Worm (Caenorhabditis elegans) whole organism, mixed stage, embryonic: ENCODE results near the gene sre-13.

Experiments used
- bed-3 ChIP-seq: fragments of 200-800 bp; sonication (Bioruptor generic); optimal IDR thresholded peaks from 3 replicates; lab custom pipeline; 2018; ENCODE audit warnings: mild to moderate bottlenecking, missing genetic modification characterization, moderate library complexity, missing compliant biosample characterization
- lsy-2 ChIP-seq: fragments of 150-350 bp; optimal IDR thresholded peaks from 2 replicates; lab custom pipeline; 2014; ENCODE audit warnings: missing biosample characterization, missing genetic modification characterization
- mab-5 ChIP-seq: fragments of 150-350 bp; optimal IDR thresholded peaks from 2 replicates; lab custom pipeline; 2014; ENCODE audit warnings: missing biosample characterization, missing genetic modification characterization
- mep-1 ChIP-seq: fragments of 150-350 bp; optimal IDR thresholded peaks from 2 replicates; lab custom pipeline; 2017; ENCODE audit warnings: missing biosample characterization, missing genetic modification reagents, missing genetic modification characterization, inconsistent platforms
- nhr-12 ChIP-seq: fragments of 150-350 bp; optimal IDR thresholded peaks from 2 replicates; lab custom pipeline; 2014; ENCODE audit warnings: missing biosample characterization, missing genetic modification characterization
- nhr-237 ChIP-seq: fragments of 150-350 bp; optimal IDR thresholded peaks from 2 replicates; lab custom pipeline; 2014; ENCODE audit warnings: missing biosample characterization, missing genetic modification characterization
- nhr-28 ChIP-seq: fragments of 150-350 bp; optimal IDR thresholded peaks from 2 replicates; lab custom pipeline; 2014; ENCODE audit warnings: missing biosample characterization, missing genetic modification characterization
- nhr-76 ChIP-seq: sonication (generic microtip); optimal IDR thresholded peaks from 2 replicates; lab custom pipeline; 2017; ENCODE audit warnings: missing biosample characterization, missing genetic modification characterization
- pha-4 ChIP-seq: fragments of 150-350 bp; optimal IDR thresholded peaks from 2 replicates; lab custom pipeline; 2018; ENCODE audit warnings: missing biosample characterization, missing genetic modification reagents, missing genetic modification characterization
- sem-2 ChIP-seq: fragments of 200-800 bp; sonication (Bioruptor generic); optimal IDR thresholded peaks from 2 replicates; lab custom pipeline; 2018; ENCODE audit warnings: mild to moderate bottlenecking, missing genetic modification characterization, missing compliant biosample characterization
- snpc-4 ChIP-seq: fragments of 150-350 bp; optimal IDR thresholded peaks from 2 replicates; lab custom pipeline; 2014; ENCODE audit warnings: missing biosample characterization, missing genetic modification characterization
- unc-62 ChIP-seq: fragments of 150-350 bp; optimal IDR thresholded peaks from 2 replicates; lab custom pipeline; 2014; ENCODE audit warnings: missing biosample characterization, missing genetic modification reagents, missing genetic modification characterization
- ztf-11 ChIP-seq: fragments of 150-350 bp; optimal IDR thresholded peaks from 2 replicates; lab custom pipeline; 2014; ENCODE audit warnings: missing biosample characterization, missing genetic modification characterization

DNA sequence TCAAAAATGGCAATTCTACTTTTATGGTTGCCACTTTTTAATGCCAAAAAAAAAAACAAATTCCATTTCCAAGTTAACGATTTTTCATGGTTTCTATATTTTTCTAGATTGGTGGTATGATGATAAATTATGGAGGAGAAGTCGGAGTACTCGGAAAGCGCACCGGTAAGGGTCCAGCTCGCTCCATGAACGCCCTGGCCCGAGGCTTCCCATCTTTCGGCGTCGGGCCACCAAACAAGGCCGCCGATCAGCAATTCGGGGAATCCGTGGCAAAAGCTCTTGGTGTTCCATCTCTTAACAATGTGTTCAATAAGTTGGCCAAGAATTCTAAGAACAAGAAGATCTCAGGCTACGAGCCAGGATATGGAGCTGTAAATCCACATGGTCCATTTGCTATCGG lies 2.6 kb downstream of the sre-13 start:
- TF ChIP-seq unc-62 (GFP tag; lab: Kevin White, UChicago) (no peak), snpc-4 (tag; lab: Kevin White, UChicago) (no peak), sem-2 (GFP tag; lab: Kevin White, UChicago) (no peak), nhr-28 (tag; lab: Kevin White, UChicago) (no peak), mep-1 (tag; lab: Kevin White, UChicago) (no peak), mab-5 (no peak), ztf-11 (tag; lab: Kevin White, UChicago) (no peak), lsy-2 (tag; lab: Kevin White, UChicago) (no peak), nhr-12 (tag; lab: Kevin White, UChicago) (no peak), nhr-76 (tag; lab: Kevin White, UChicago) (no peak), pha-4 (tag; lab: Kevin White, UChicago) (no peak), bed-3 (GFP tag; lab: Kevin White, UChicago) (no peak), nhr-237 (no peak)
